Worm (Caenorhabditis elegans) whole organism, young adult: Measurements from ENCODE around the gene Y116A8A.150.

Experiments used
- bed-1 ChIP-seq: fragments of 200-800 bp; sonication (Bioruptor generic); IDR thresholded peaks from 2 replicates; pipeline ENCODE4 v1.3.6; 2022; ENCODE audit warnings: missing genetic modification reagents, missing genetic modification characterization, missing compliant biosample characterization
- ceh-27 ChIP-seq: fragments of 200-800 bp; sonication (Bioruptor generic); optimal IDR thresholded peaks from 2 replicates; lab custom pipeline; 2018; ENCODE audit warnings: mild to moderate bottlenecking, missing genetic modification characterization, moderate library complexity, missing compliant biosample characterization
- dpff-1 ChIP-seq: sonication (generic microtip); optimal IDR thresholded peaks from 2 replicates; lab custom pipeline; 2017; ENCODE audit warnings: mild to moderate bottlenecking, missing genetic modification characterization, missing compliant biosample characterization
- madf-6 ChIP-seq: fragments of 200-800 bp; sonication (Bioruptor generic); IDR thresholded peaks from 2 replicates; pipeline ENCODE4 v1.3.6; 2022; ENCODE audit warnings: missing genetic modification reagents, missing genetic modification characterization, missing compliant biosample characterization

DNA sequence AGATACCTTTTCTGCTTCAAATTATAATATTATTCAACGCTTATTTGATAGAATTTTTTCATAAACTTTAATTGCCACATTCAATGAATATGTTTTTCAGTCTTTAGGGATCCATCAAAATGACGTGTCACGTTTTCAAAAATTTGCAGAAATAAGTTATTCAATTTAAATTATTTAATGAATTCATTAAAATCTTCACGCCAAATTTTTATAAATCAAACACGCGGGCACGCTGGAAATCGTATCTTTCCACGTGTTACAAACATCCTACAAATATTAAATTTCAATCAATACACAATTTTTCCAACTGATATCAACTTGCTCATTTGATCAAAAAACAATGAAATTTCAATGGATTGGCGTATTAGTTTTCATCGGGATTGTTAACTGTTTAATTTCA is 20.2 kb downstream of the Y116A8A.150 start, which contains the start of gene Y116A8A.4:
- TF ChIP-seq madf-6 (GFP tag; lab: Robert Waterston, UW) (no peak), ceh-27 (GFP tag; lab: Kevin White, UChicago) (no peak), bed-1 (GFP tag; lab: Robert Waterston, UW) (no peak), dpff-1 (no peak)
